Fruit fly (Drosophila melanogaster) whole organism, embryonic: ENCODE measurements around the gene Dmtn.

ENCODE experiments used
- Antp ChIP-seq: fragments of 200-800 bp; sonication (Bioruptor generic); optimal IDR thresholded peaks from 3 replicates; lab custom pipeline; 2016; ENCODE audit warnings: missing biosample characterization, missing genetic modification characterization
- C15 ChIP-seq: fragments of 200-800 bp; sonication (Bioruptor generic); IDR thresholded peaks from 3 replicates; pipeline ENCODE4 v1.3.6; 2022; ENCODE audit warnings: missing biosample characterization, missing genetic modification characterization
- CG10321 ChIP-seq: fragments of 200-800 bp; sonication (Bioruptor generic); IDR thresholded peaks from 2 replicates; pipeline ENCODE4 v1.3.6; 2022; ENCODE audit warnings: missing biosample characterization, missing genetic modification characterization
- CG10979 ChIP-seq: fragments of 200-800 bp; sonication (Bioruptor generic); optimal IDR thresholded peaks from 2 replicates; lab custom pipeline; 2018; ENCODE audit warnings: missing biosample characterization, mild to moderate bottlenecking, missing genetic modification characterization, moderate library complexity
- CG11504 ChIP-seq: fragments of 200-800 bp; sonication (Bioruptor generic); optimal IDR thresholded peaks from 3 replicates; lab custom pipeline; 2019; ENCODE audit warnings: missing biosample characterization, mild to moderate bottlenecking, missing genetic modification characterization, moderate library complexity
- CG12071 ChIP-seq: fragments of 200-800 bp; sonication (Bioruptor generic); optimal IDR thresholded peaks from 3 replicates; lab custom pipeline; 2018; ENCODE audit warnings: missing biosample characterization, mild to moderate bottlenecking, missing genetic modification characterization
- CG15601 ChIP-seq: fragments of 200-800 bp; sonication (Bioruptor generic); optimal IDR thresholded peaks from 3 replicates; lab custom pipeline; 2019; ENCODE audit warnings: missing biosample characterization, mild to moderate bottlenecking, missing genetic modification characterization, moderate library complexity
- CG1602 ChIP-seq: fragments of 200-800 bp; sonication (Bioruptor generic); optimal IDR thresholded peaks from 3 replicates; lab custom pipeline; 2016; ENCODE audit warnings: missing biosample characterization, missing genetic modification characterization
- CG17359 ChIP-seq: fragments of 200-800 bp; sonication (Bioruptor generic); optimal IDR thresholded peaks from 3 replicates; lab custom pipeline; 2018; ENCODE audit warnings: missing biosample characterization, mild to moderate bottlenecking, missing genetic modification characterization, moderate library complexity
- CG17361 ChIP-seq: fragments of 200-800 bp; sonication (Bioruptor generic); IDR thresholded peaks from 3 replicates; pipeline ENCODE4 v1.3.6; 2022; ENCODE audit warnings: missing biosample characterization, missing genetic modification characterization
- CG2199 ChIP-seq: fragments of 200-800 bp; sonication (Bioruptor generic); IDR thresholded peaks from 3 replicates; pipeline ENCODE4 v1.3.6; 2022; ENCODE audit warnings: missing biosample characterization, missing genetic modification characterization
- CG3847 ChIP-seq: fragments of 200-800 bp; sonication (Bioruptor generic); IDR thresholded peaks from 2 replicates; pipeline ENCODE4 v1.3.6; 2022; ENCODE audit warnings: missing biosample characterization, missing genetic modification characterization
- CG4328 ChIP-seq: fragments of 200-800 bp; sonication (Bioruptor generic); optimal IDR thresholded peaks from 3 replicates; lab custom pipeline; 2017; ENCODE audit warnings: missing biosample characterization, missing genetic modification reagents, missing genetic modification characterization
- CG6272 ChIP-seq: fragments of 200-800 bp; sonication (Bioruptor generic); IDR thresholded peaks from 2 replicates; pipeline ENCODE4 v1.3.6; 2022; ENCODE audit warnings: missing biosample characterization, missing genetic modification characterization
- CG7556 ChIP-seq: fragments of 200-800 bp; sonication (Bioruptor generic); optimal IDR thresholded peaks from 2 replicates; lab custom pipeline; 2017; ENCODE audit warnings: missing biosample characterization, mild to moderate bottlenecking, missing genetic modification characterization
- CG7839 ChIP-seq: fragments of 200-800 bp; sonication (Bioruptor generic); optimal IDR thresholded peaks from 3 replicates; lab custom pipeline; 2018; ENCODE audit warnings: missing biosample characterization, mild to moderate bottlenecking, missing genetic modification characterization, moderate library complexity
- CG7963 ChIP-seq: fragments of 200-800 bp; sonication (Bioruptor generic); IDR thresholded peaks from 3 replicates; pipeline ENCODE4 v1.3.6; 2022; ENCODE audit warnings: missing biosample characterization, missing genetic modification characterization; ENCODE audit not compliant: partially characterized antibody
- CG8281 ChIP-seq: fragments of 200-800 bp; sonication (Bioruptor generic); optimal IDR thresholded peaks from 2 replicates; lab custom pipeline; 2018; ENCODE audit warnings: missing biosample characterization, mild to moderate bottlenecking, missing genetic modification characterization, moderate library complexity
- CG8924 ChIP-seq: fragments of 200-800 bp; optimal IDR thresholded peaks from 3 replicates; lab custom pipeline; 2019; ENCODE audit warnings: missing biosample characterization, mild to moderate bottlenecking, missing genetic modification characterization, moderate library complexity
- CG8944 ChIP-seq: fragments of 200-800 bp; sonication (Bioruptor generic); optimal IDR thresholded peaks from 3 replicates; lab custom pipeline; 2016; ENCODE audit warnings: missing biosample characterization, missing genetic modification characterization
- CoRest ChIP-seq: fragments of 200-800 bp; sonication (Bioruptor generic); optimal IDR thresholded peaks from 3 replicates; lab custom pipeline; 2018; ENCODE audit warnings: missing biosample characterization, mild to moderate bottlenecking, missing genetic modification characterization, moderate library complexity
- D ChIP-seq, 2 experiments: fragments of 200-800 bp in 1 of 2; fragments of >200 bp in 1 of 2; sonication (Bioruptor generic) in 1 of 2; optimal IDR thresholded peaks; 2 replicates in 1 of 2; 3 replicates in 1 of 2; lab custom pipeline; 2017; ENCODE audit warnings: mild to moderate bottlenecking in 1 of 2, missing biosample characterization in 1 of 2, missing genetic modification characterization in 1 of 2, missing genetic modification reagents in 1 of 2
- Dad ChIP-seq: fragments of 200-800 bp; sonication (Bioruptor generic); optimal IDR thresholded peaks from 3 replicates; lab custom pipeline; 2016; ENCODE audit warnings: missing biosample characterization, missing genetic modification characterization
- Ets97D ChIP-seq: fragments of 200-800 bp; sonication (Bioruptor generic); optimal IDR thresholded peaks from 3 replicates; lab custom pipeline; 2016; ENCODE audit warnings: missing biosample characterization, missing genetic modification characterization
- Fer1 ChIP-seq: fragments of 200-800 bp; sonication (Bioruptor generic); optimal IDR thresholded peaks from 2 replicates; lab custom pipeline; 2017; ENCODE audit warnings: missing biosample characterization, mild to moderate bottlenecking, missing genetic modification characterization
- H15 ChIP-seq: fragments of 200-800 bp; sonication (Bioruptor generic); IDR thresholded peaks from 3 replicates; pipeline ENCODE4 v1.3.6; 2022; ENCODE audit warnings: missing biosample characterization, missing genetic modification characterization
- HLH3B ChIP-seq: fragments of 200-800 bp; sonication (Bioruptor generic); IDR thresholded peaks from 2 replicates; pipeline ENCODE4 v1.3.6; 2022; ENCODE audit warnings: missing biosample characterization, missing genetic modification characterization
- Hr3 ChIP-seq: fragments of 200-800 bp; sonication (Bioruptor generic); optimal IDR thresholded peaks from 3 replicates; lab custom pipeline; 2016; ENCODE audit warnings: missing biosample characterization, missing genetic modification characterization
- Hr78 ChIP-seq, 2 experiments: fragments of 200-800 bp in 1 of 2; fragments of >200 bp in 1 of 2; sonication (Bioruptor generic) in 1 of 2; optimal IDR thresholded peaks; 2 replicates each; lab custom pipeline; 2017 to 2019; ENCODE audit warnings: missing biosample characterization in 2 of 2, missing genetic modification characterization in 2 of 2, mild to moderate bottlenecking in 1 of 2, moderate library complexity in 1 of 2
- Lim3 ChIP-seq: fragments of 200-800 bp; sonication (Bioruptor generic); IDR thresholded peaks from 2 replicates; pipeline ENCODE4 v1.3.6; 2022; ENCODE audit warnings: missing biosample characterization, missing genetic modification characterization
- MTF-1 ChIP-seq: fragments of 200-800 bp; sonication (Bioruptor generic); optimal IDR thresholded peaks from 2 replicates; lab custom pipeline; 2018; ENCODE audit warnings: missing biosample characterization, mild to moderate bottlenecking, missing genetic modification characterization, borderline replicate concordance
- NC2β ChIP-seq: fragments of 200-800 bp; sonication (Bioruptor generic); optimal IDR thresholded peaks from 2 replicates; lab custom pipeline; 2016; ENCODE audit warnings: missing biosample characterization, missing genetic modification characterization
- Scr ChIP-seq: fragments of 200-800 bp; sonication (Bioruptor generic); IDR thresholded peaks from 2 replicates; pipeline ENCODE4 v1.3.6; 2022; ENCODE audit warnings: missing biosample characterization, missing genetic modification characterization; ENCODE audit not compliant: partially characterized antibody
- aop ChIP-seq: fragments of 200-800 bp; sonication (Bioruptor generic); IDR thresholded peaks from 2 replicates; pipeline ENCODE4 v1.3.6; 2022; ENCODE audit warnings: missing biosample characterization, missing genetic modification characterization
- bigmax ChIP-seq: fragments of 200-800 bp; sonication (Bioruptor generic); optimal IDR thresholded peaks from 2 replicates; lab custom pipeline; 2018; ENCODE audit warnings: missing biosample characterization, mild to moderate bottlenecking, missing genetic modification characterization
- chinmo ChIP-seq: fragments of 200-800 bp; sonication (Bioruptor generic); IDR thresholded peaks from 4 replicates; pipeline ENCODE4 v1.3.6; 2022; ENCODE audit warnings: missing biosample characterization, missing genetic modification characterization; ENCODE audit not compliant: partially characterized antibody
- croc ChIP-seq: fragments of 200-800 bp; sonication (Bioruptor generic); conservative IDR thresholded peaks from 3 replicates; pipeline ENCODE4 v1.3.6; 2022; ENCODE audit warnings: missing biosample characterization, missing genetic modification characterization
- crol ChIP-seq: fragments of 200-800 bp; sonication (Bioruptor generic); IDR thresholded peaks from 2 replicates; pipeline ENCODE4 v1.3.6; 2022; ENCODE audit warnings: missing biosample characterization, missing genetic modification characterization
- disco-r ChIP-seq: fragments of 200-800 bp; sonication (Bioruptor generic); optimal IDR thresholded peaks from 2 replicates; lab custom pipeline; 2016; ENCODE audit warnings: missing biosample characterization, missing genetic modification characterization
- fd64A ChIP-seq: fragments of 200-800 bp; sonication (Bioruptor generic); optimal IDR thresholded peaks from 3 replicates; lab custom pipeline; 2018; ENCODE audit warnings: missing biosample characterization, mild to moderate bottlenecking, missing genetic modification characterization
- lilli ChIP-seq: fragments of 200-800 bp; sonication (Bioruptor generic); optimal IDR thresholded peaks from 3 replicates; lab custom pipeline; 2016; ENCODE audit warnings: missing biosample characterization, missing genetic modification characterization
- nerfin-1 ChIP-seq: fragments of 200-800 bp; sonication (Bioruptor generic); optimal IDR thresholded peaks from 3 replicates; lab custom pipeline; 2019; ENCODE audit warnings: missing biosample characterization, mild to moderate bottlenecking, missing genetic modification characterization, moderate library complexity
- pb ChIP-seq: fragments of 200-800 bp; sonication (Bioruptor generic); optimal IDR thresholded peaks from 3 replicates; lab custom pipeline; 2016; ENCODE audit warnings: missing biosample characterization, missing genetic modification characterization
- peb ChIP-seq: fragments of 200-800 bp; sonication (Bioruptor generic); IDR thresholded peaks from 2 replicates; pipeline ENCODE4 v1.3.6; 2022; ENCODE audit warnings: missing biosample characterization, missing genetic modification characterization
- pfk ChIP-seq: fragments of 200-800 bp; sonication (Bioruptor generic); optimal IDR thresholded peaks from 2 replicates; lab custom pipeline; 2018; ENCODE audit warnings: missing biosample characterization, mild to moderate bottlenecking, missing genetic modification characterization, moderate library complexity
- psq ChIP-seq: fragments of 200-800 bp; sonication (Bioruptor generic); optimal IDR thresholded peaks from 2 replicates; lab custom pipeline; 2017; ENCODE audit warnings: missing biosample characterization, missing genetic modification characterization
- ranshi ChIP-seq: fragments of 200-800 bp; sonication (Bioruptor generic); IDR thresholded peaks from 2 replicates; pipeline ENCODE4 v1.3.6; 2022; ENCODE audit warnings: missing biosample characterization, missing genetic modification characterization
- tx ChIP-seq: fragments of 200-800 bp; sonication (Bioruptor generic); optimal IDR thresholded peaks from 2 replicates; lab custom pipeline; 2016; ENCODE audit warnings: missing biosample characterization, missing genetic modification characterization
- unc-4 ChIP-seq: fragments of 200-800 bp; sonication (Bioruptor generic); IDR thresholded peaks from 2 replicates; pipeline ENCODE4 v1.3.6; 2022; ENCODE audit warnings: missing biosample characterization, missing genetic modification characterization; ENCODE audit not compliant: partially characterized antibody

Gene Dmtn

dm6 chr3R:6352893-6353623 lies 52.6 kb downstream of the Dmtn start (continued):
- TF ChIP-seq unc-4, result no peak
- TF ChIP-seq CG2199, result no peak
- TF ChIP-seq HLH3B (GFP tag; lab: Robert Waterston, UW), result no peak
- no peak for TF ChIP-seq Hr3
- TF ChIP-seq CG7839 (tag; lab: Kevin White, UChicago), result peak; percentile 60
- peak; percentile 38 for TF ChIP-seq CG10979 (tag; lab: Kevin White, UChicago)
- peak; percentile 87 for TF ChIP-seq crol (GFP tag; lab: Robert Waterston, UW)
- TF ChIP-seq Dad, result no peak
- no peak for TF ChIP-seq C15 (GFP tag; lab: Robert Waterston, UW)
- peak; percentile 21 for TF ChIP-seq CG7556 (GFP tag; lab: Kevin White, UChicago)
- TF ChIP-seq CG6272 (GFP tag; lab: Robert Waterston, UW), result no peak
- TF ChIP-seq croc (GFP tag; lab: Robert Waterston, UW), result no peak
- TF ChIP-seq MTF-1 (GFP tag; lab: Kevin White, UChicago), result no peak
- no peak for TF ChIP-seq H15 (GFP tag; lab: Robert Waterston, UW)
- no peak for TF ChIP-seq CG8944 (GFP tag; lab: Kevin White, UChicago)
- TF ChIP-seq Lim3 (GFP tag; lab: Robert Waterston, UW), result no peak
- no peak for TF ChIP-seq Fer1 (GFP tag; lab: Kevin White, UChicago)
- peak; percentile 25 for TF ChIP-seq CG8281 (tag; lab: Kevin White, UChicago)
- TF ChIP-seq CG3847 (GFP tag; lab: Robert Waterston, UW), result no peak
- TF ChIP-seq CG1602, result peak; percentile 15
- TF ChIP-seq Ets97D (GFP tag; lab: Kevin White, UChicago), result no peak
- TF ChIP-seq CG17359, result peak; percentile 48
- peak; percentile 76; the same call in 1 of the 4 replicates for TF ChIP-seq chinmo (GFP tag; lab: Robert Waterston, UW)
- TF ChIP-seq ranshi (GFP tag; lab: Robert Waterston, UW), result no peak
- peak; percentile 72 for TF ChIP-seq CG11504 (tag; lab: Kevin White, UChicago)
- no peak for TF ChIP-seq D (optimal IDR thresholded peaks at IDR 0.05; lab: Kevin White, UChicago)
- TF ChIP-seq D (GFP tag; optimal IDR thresholded peaks at IDR 0.05; lab: Kevin White, UChicago), result peak; percentile 58
- TF ChIP-seq CoRest, result peak; percentile 44
- TF ChIP-seq fd64A (GFP tag; lab: Kevin White, UChicago), result no peak
- no peak for TF ChIP-seq CG7963 (GFP tag; lab: Robert Waterston, UW)
- TF ChIP-seq pb (GFP tag; lab: Kevin White, UChicago), result no peak
- no peak for TF ChIP-seq lilli (GFP tag; lab: Kevin White, UChicago)
- peak in 1 of 2 experiments; percentile 29 for TF ChIP-seq Hr78 (GFP tag; optimal IDR thresholded peaks at IDR 0.05; lab: Kevin White, UChicago)
- TF ChIP-seq psq (GFP tag; lab: Kevin White, UChicago), result no peak
- TF ChIP-seq CG15601 (tag; lab: Kevin White, UChicago), result no peak
- TF ChIP-seq CG4328, result no peak
- TF ChIP-seq nerfin-1 (tag; lab: Kevin White, UChicago), result peak; percentile 35
- TF ChIP-seq CG8924 (tag; lab: Kevin White, UChicago), result peak; percentile 30
- no peak for TF ChIP-seq Antp (GFP tag; lab: Kevin White, UChicago)
- no peak for TF ChIP-seq bigmax (GFP tag; lab: Kevin White, UChicago)
- TF ChIP-seq CG17361, result peak; percentile 49; the same call in 2 of the 3 replicates
- TF ChIP-seq NC2β (GFP tag; lab: Kevin White, UChicago), result no peak
- peak; percentile 8 for TF ChIP-seq CG12071 (GFP tag; lab: Kevin White, UChicago)
- no peak for TF ChIP-seq aop (GFP tag; lab: Robert Waterston, UW)
- no peak for TF ChIP-seq tx (GFP tag; lab: Kevin White, UChicago)
- no peak for TF ChIP-seq CG10321 (GFP tag; lab: Robert Waterston, UW)
- no peak for TF ChIP-seq peb (GFP tag; lab: Robert Waterston, UW)
- TF ChIP-seq Scr (GFP tag; lab: Robert Waterston, UW), result no peak
- no peak for TF ChIP-seq disco-r (GFP tag; lab: Kevin White, UChicago)
- no peak for TF ChIP-seq pfk (GFP tag; lab: Kevin White, UChicago)
